Worm (Caenorhabditis elegans) whole organism, late embryonic: ENCODE results near the gene aman-2.

ENCODE experiments used
- ama-1 ChIP-seq: fragments of 150-350 bp; optimal IDR thresholded peaks from 2 replicates; lab custom pipeline; 2014
- ceh-22 ChIP-seq: sonication (generic microtip); optimal IDR thresholded peaks from 2 replicates; lab custom pipeline; 2017; ENCODE audit warnings: missing biosample characterization, missing genetic modification characterization
- ceh-45 ChIP-seq: fragments of 200-800 bp; sonication (Bioruptor generic); IDR thresholded peaks from 2 replicates; pipeline ENCODE4 v1.3.6; 2022; ENCODE audit warnings: missing genetic modification reagents, missing genetic modification characterization, missing compliant biosample characterization
- hlh-8 ChIP-seq: sonication (generic microtip); optimal IDR thresholded peaks from 2 replicates; lab custom pipeline; 2016; ENCODE audit warnings: missing genotype, missing genetic modification characterization, missing compliant biosample characterization
- madf-2 ChIP-seq: sonication (generic microtip); optimal IDR thresholded peaks from 2 replicates; lab custom pipeline; 2017; ENCODE audit warnings: missing genetic modification characterization, missing compliant biosample characterization
- nhr-232 ChIP-seq: sonication (generic microtip); optimal IDR thresholded peaks from 2 replicates; lab custom pipeline; 2016; ENCODE audit warnings: missing genetic modification characterization, missing compliant biosample characterization
- pax-1 ChIP-seq: fragments of 150-350 bp; optimal IDR thresholded peaks from 2 replicates; lab custom pipeline; 2014; ENCODE audit warnings: missing biosample characterization, missing genetic modification characterization
- pha-4 ChIP-seq: fragments of 150-350 bp; optimal IDR thresholded peaks from 2 replicates; lab custom pipeline; 2018; ENCODE audit warnings: missing biosample characterization, missing genetic modification reagents, missing genetic modification characterization

DNA sequence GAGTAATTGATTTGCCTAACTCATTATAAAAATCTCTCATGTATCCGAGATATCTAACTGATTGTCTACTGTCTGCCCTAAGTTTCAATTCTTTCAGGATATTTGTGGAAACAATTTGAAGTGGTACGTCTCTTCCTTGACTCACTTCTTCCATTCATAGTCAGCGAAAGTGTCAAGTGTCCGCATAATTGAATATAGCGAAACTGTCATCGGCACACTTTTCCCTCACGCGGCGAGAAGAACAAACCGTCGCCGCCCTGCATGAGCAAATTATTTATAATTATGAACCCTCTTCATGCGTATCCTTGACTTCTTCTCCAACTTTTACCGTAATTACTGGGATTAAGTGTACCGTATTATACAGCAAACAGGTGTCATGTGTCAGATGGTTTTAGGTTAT lies 15.5 kb upstream of the aman-2 start:
- TF ChIP-seq ama-1 (no peak), madf-2 (tag; lab: Kevin White, UChicago) (no peak), ceh-45 (GFP tag; lab: Robert Waterston, UW) (no peak), hlh-8 (tag; lab: Kevin White, UChicago) (no peak), nhr-232 (tag; lab: Kevin White, UChicago) (no peak), pax-1 (tag; lab: Kevin White, UChicago) (no peak), pha-4 (tag; lab: Kevin White, UChicago) (no peak), ceh-22 (tag; lab: Kevin White, UChicago) (no peak)
